Worm (Caenorhabditis elegans): ENCODE results near the gene ugt-21.

The ugt-21 gene

ce11 chrIV:9477135-9477928, 22.8 kb upstream of the ugt-21 start, which contains the start of gene wrt-3:
wrt-3 (minus strand) TSS chrIV:9477456.
- TF ChIP-seq zfp-3 (GFP tag; conservative IDR thresholded peaks at IDR 0.05): 0 out of 2 replicates have a peak, but pooled peaks have one; percentile 74
- peak; percentile 93 for TF ChIP-seq F26F4.8 (GFP tag; conservative IDR thresholded peaks at IDR 0.05)
- TF ChIP-seq nhr-102 (tag; optimal IDR thresholded peaks at IDR 0.05): no peak
- TF ChIP-seq unc-39 (tag; optimal IDR thresholded peaks at IDR 0.05): no peak
- no peak for TF ChIP-seq dmd-6 (GFP tag; IDR thresholded peaks at IDR 0.05)
- TF ChIP-seq T20F7.1 (GFP tag; optimal IDR thresholded peaks at IDR 0.05): peak; percentile 68
- TF ChIP-seq attf-4 (tag; optimal IDR thresholded peaks at IDR 0.05): peak; percentile 58
- TF ChIP-seq tra-1 (GFP tag; IDR thresholded peaks at IDR 0.05): peak; percentile 79
- peak; percentile 72 for TF ChIP-seq ZK337.2 (GFP tag; IDR thresholded peaks at IDR 0.05)
- no peak for TF ChIP-seq ztf-11 (tag; optimal IDR thresholded peaks at IDR 0.05)
- no peak for TF ChIP-seq lin-38 (GFP tag; IDR thresholded peaks at IDR 0.05)
- TF ChIP-seq mes-2 (tag; optimal IDR thresholded peaks at IDR 0.05; ENCODE audit: poor library complexity, severe bottlenecking): no peak
- TF ChIP-seq tag-97 (GFP tag; IDR thresholded peaks at IDR 0.05): no peak
- TF ChIP-seq unc-62 (GFP tag; optimal IDR thresholded peaks at IDR 0.05 in 1 of 2): peak in 1 of 2 experiments; percentile 82
- TF ChIP-seq unc-62 (tag; optimal IDR thresholded peaks at IDR 0.05): no peak
- TF ChIP-seq R02D3.7 (tag; optimal IDR thresholded peaks at IDR 0.05): peak; percentile 40
- TF ChIP-seq mdt-29 (GFP tag; IDR thresholded peaks at IDR 0.05): no peak; the same call in 1 of the 2 replicates
- TF ChIP-seq snpc-1.2 (GFP tag; IDR thresholded peaks at IDR 0.05): peak; percentile 96
- TF ChIP-seq nhr-25 (tag; optimal IDR thresholded peaks at IDR 0.05; ENCODE audit: borderline replicate concordance, insufficient read depth): no peak
- TF ChIP-seq F37D6.2 (tag; optimal IDR thresholded peaks at IDR 0.05): no peak
- no peak for TF ChIP-seq lin-15B (tag; optimal IDR thresholded peaks at IDR 0.05)
- no peak for TF ChIP-seq ZK546.5 (tag; optimal IDR thresholded peaks at IDR 0.05)
- no peak for TF ChIP-seq zip-2 (tag; optimal IDR thresholded peaks at IDR 0.05)
- peak; percentile 99 for TF ChIP-seq dmd-8 (GFP tag; IDR thresholded peaks at IDR 0.05)
- TF ChIP-seq F49E8.2 (tag; optimal IDR thresholded peaks at IDR 0.05; ENCODE audit: borderline replicate concordance): peak; percentile 42
- TF ChIP-seq nhr-10 (tag; optimal IDR thresholded peaks at IDR 0.05): no peak
- no peak; the same call in 1 of the 2 replicates for TF ChIP-seq dmd-9 (GFP tag; IDR thresholded peaks at IDR 0.05)
- peak; percentile 60 for TF ChIP-seq mxl-3 (GFP tag; optimal IDR thresholded peaks at IDR 0.05)
- no peak; the same call in 1 of the 2 replicates for TF ChIP-seq saeg-2 (GFP tag; IDR thresholded peaks at IDR 0.05)
- no peak for TF ChIP-seq php-3 (GFP tag; IDR thresholded peaks at IDR 0.05)
- TF ChIP-seq egl-27 (tag; optimal IDR thresholded peaks at IDR 0.05): no peak
- peak; percentile 76 for TF ChIP-seq nhr-48 (tag; optimal IDR thresholded peaks at IDR 0.05)
- no peak for TF ChIP-seq skn-1 (tag; optimal IDR thresholded peaks at IDR 0.05)
- TF ChIP-seq lir-3 (tag; optimal IDR thresholded peaks at IDR 0.05): peak; percentile 80
- peak; percentile 88; the same call in 1 of the 2 replicates for TF ChIP-seq ceh-44 (GFP tag; IDR thresholded peaks at IDR 0.05)
- TF ChIP-seq daf-16 (GFP tag; optimal IDR thresholded peaks at IDR 0.05): peak; percentile 71 to 95
- TF ChIP-seq daf-16 (tag; optimal IDR thresholded peaks at IDR 0.05): no peak
- TF ChIP-seq cey-2 (tag; optimal IDR thresholded peaks at IDR 0.05; ENCODE audit: borderline replicate concordance, insufficient read depth): no peak
- no peak for TF ChIP-seq nhr-77 (tag; optimal IDR thresholded peaks at IDR 0.05)
- TF ChIP-seq ceh-82 (tag; optimal IDR thresholded peaks at IDR 0.05): no peak
- TF ChIP-seq pqm-1 (tag; optimal IDR thresholded peaks at IDR 0.05): no peak
- no peak for TF ChIP-seq ceh-62 (tag; optimal IDR thresholded peaks at IDR 0.05)
- peak; percentile 91 for TF ChIP-seq pha-4 (GFP tag; IDR thresholded peaks at IDR 0.05)
- TF ChIP-seq pha-4 (tag; optimal IDR thresholded peaks at IDR 0.05): no peak
- TF ChIP-seq lin-1 (GFP tag; IDR thresholded peaks at IDR 0.05): no peak; the same call in none of the 2 replicates
- TF ChIP-seq D1046.2 (GFP tag; IDR thresholded peaks at IDR 0.05): peak; percentile 92
- peak; percentile 89 for TF ChIP-seq Y5F2A.4 (GFP tag; optimal IDR thresholded peaks at IDR 0.05)
- TF ChIP-seq nhr-237 (tag; optimal IDR thresholded peaks at IDR 0.05): no peak
- 0 out of 2 replicates have a peak, but pooled peaks have one; percentile 20 for TF ChIP-seq mxl-2 (GFP tag; conservative IDR thresholded peaks at IDR 0.05)
- no peak; the same call in 1 of the 2 replicates for TF ChIP-seq ctbp-1 (GFP tag; IDR thresholded peaks at IDR 0.05)
